Worm (Caenorhabditis elegans) whole organism, L2 larva: ENCODE data around the gene R07E5.7.

Experiments used
- Y55F3AM.14 ChIP-seq: fragments of 200-800 bp; sonication (Bioruptor generic); optimal IDR thresholded peaks from 2 replicates; lab custom pipeline; 2018; ENCODE audit warnings: mild to moderate bottlenecking, missing genetic modification characterization, missing compliant biosample characterization
- elt-1 ChIP-seq: fragments of 150-350 bp; optimal IDR thresholded peaks from 2 replicates; lab custom pipeline; 2014; ENCODE audit warnings: missing biosample characterization, missing genetic modification characterization
- elt-3 ChIP-seq: sonication (generic microtip); optimal IDR thresholded peaks from 2 replicates; lab custom pipeline; 2017; ENCODE audit warnings: missing biosample characterization, missing genetic modification characterization
- lin-39 ChIP-seq: fragments of 150-350 bp; optimal IDR thresholded peaks from 2 replicates; lab custom pipeline; 2014; ENCODE audit warnings: missing biosample characterization, missing genetic modification reagents, missing genetic modification characterization
- nhr-10 ChIP-seq: sonication (generic microtip); optimal IDR thresholded peaks from 2 replicates; lab custom pipeline; 2017; ENCODE audit warnings: missing biosample characterization, missing genetic modification characterization
- nhr-23 ChIP-seq: fragments of 150-350 bp; optimal IDR thresholded peaks from 2 replicates; lab custom pipeline; 2014; ENCODE audit warnings: missing biosample characterization, missing genetic modification reagents, missing genetic modification characterization
- nhr-25 ChIP-seq: fragments of 150-350 bp; sonication (generic microtip); optimal IDR thresholded peaks from 3 replicates; lab custom pipeline; 2014; ENCODE audit warnings: missing biosample characterization, missing genetic modification characterization

DNA sequence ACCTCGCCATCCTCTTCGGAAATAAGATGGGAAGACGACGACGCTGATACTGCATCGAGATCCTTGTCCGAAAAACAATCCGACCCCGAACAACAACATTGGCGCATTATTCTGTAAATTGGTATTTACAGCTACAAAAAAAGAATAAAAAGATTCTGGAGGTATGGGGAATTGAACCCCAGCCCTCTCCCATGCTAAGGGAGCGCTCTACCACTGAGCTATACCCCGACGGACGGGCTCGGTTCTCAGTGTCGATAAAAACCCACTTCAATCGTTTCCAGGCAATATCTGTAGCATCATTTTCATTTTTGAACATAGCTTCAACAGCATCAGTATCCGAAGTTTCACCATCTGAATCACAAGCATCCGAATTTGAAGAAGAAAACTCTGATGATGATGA, 9.8 kb upstream of the R07E5.7 start:
- no peak for TF ChIP-seq Y55F3AM.14 (GFP tag; lab: Kevin White, UChicago)
- no peak for TF ChIP-seq nhr-23
- TF ChIP-seq elt-1 (tag; lab: Kevin White, UChicago): no peak
- no peak for TF ChIP-seq elt-3 (tag; lab: Kevin White, UChicago)
- no peak for TF ChIP-seq lin-39 (tag; lab: Kevin White, UChicago)
- no peak for TF ChIP-seq nhr-10 (tag; lab: Kevin White, UChicago)
- no peak for TF ChIP-seq nhr-25 (tag; lab: Kevin White, UChicago)
